Worm (Caenorhabditis elegans) whole organism, L1 larva: ENCODE data around the gene fbxc-25.

Source experiments
- ceh-8 ChIP-seq: fragments of 200-800 bp; sonication (Bioruptor generic); optimal IDR thresholded peaks from 2 replicates; lab custom pipeline; 2018; ENCODE audit warnings: mild to moderate bottlenecking, missing genetic modification characterization, moderate library complexity, missing compliant biosample characterization
- ceh-90 ChIP-seq: sonication (generic microtip); optimal IDR thresholded peaks from 2 replicates; lab custom pipeline; 2016; ENCODE audit warnings: missing genetic modification characterization, missing compliant biosample characterization
- fkh-4 ChIP-seq: sonication (generic microtip); optimal IDR thresholded peaks from 2 replicates; lab custom pipeline; 2016; ENCODE audit warnings: missing compliant biosample characterization, missing genetic modification characterization, borderline replicate concordance
- lin-13 ChIP-seq: fragments of 150-350 bp; optimal IDR thresholded peaks from 2 replicates; lab custom pipeline; 2014; ENCODE audit warnings: missing biosample characterization, missing genetic modification reagents, missing genetic modification characterization
- mdl-1 ChIP-seq, 2 experiments: fragments of 150-350 bp; optimal IDR thresholded peaks; 2 replicates each; lab custom pipeline; 2014 to 2017; ENCODE audit warnings: missing biosample characterization in 2 of 2, missing genetic modification characterization in 2 of 2, inconsistent platforms in 1 of 2
- mep-1 ChIP-seq: fragments of 150-350 bp; optimal IDR thresholded peaks from 2 replicates; lab custom pipeline; 2014; ENCODE audit warnings: missing biosample characterization, missing genetic modification characterization
- nhr-11 ChIP-seq: fragments of 150-350 bp; optimal IDR thresholded peaks from 2 replicates; lab custom pipeline; 2014; ENCODE audit warnings: missing biosample characterization, missing genetic modification characterization
- nhr-20 ChIP-seq: sonication (generic microtip); optimal IDR thresholded peaks from 2 replicates; lab custom pipeline; 2016; ENCODE audit warnings: mild to moderate bottlenecking, missing genetic modification characterization, missing compliant biosample characterization
- nhr-237 ChIP-seq: fragments of 150-350 bp; optimal IDR thresholded peaks from 2 replicates; lab custom pipeline; 2014; ENCODE audit warnings: missing biosample characterization, missing genetic modification characterization
- nhr-76 ChIP-seq: sonication (generic microtip); optimal IDR thresholded peaks from 2 replicates; lab custom pipeline; 2017; ENCODE audit warnings: missing biosample characterization, missing genetic modification characterization
- skn-1 ChIP-seq: fragments of 150-350 bp; optimal IDR thresholded peaks from 2 replicates; lab custom pipeline; 2014; ENCODE audit warnings: missing biosample characterization, missing genetic modification characterization
- tbx-2 ChIP-seq: sonication (generic microtip); optimal IDR thresholded peaks from 2 replicates; lab custom pipeline; 2016; ENCODE audit warnings: missing genetic modification characterization, missing compliant biosample characterization
- ztf-11 ChIP-seq, 2 experiments: sonication (generic microtip); optimal IDR thresholded peaks; 2 replicates each; lab custom pipeline; 2016 to 2017; ENCODE audit warnings: missing genetic modification characterization in 2 of 2, missing biosample characterization in 1 of 2, missing compliant biosample characterization in 1 of 2

DNA sequence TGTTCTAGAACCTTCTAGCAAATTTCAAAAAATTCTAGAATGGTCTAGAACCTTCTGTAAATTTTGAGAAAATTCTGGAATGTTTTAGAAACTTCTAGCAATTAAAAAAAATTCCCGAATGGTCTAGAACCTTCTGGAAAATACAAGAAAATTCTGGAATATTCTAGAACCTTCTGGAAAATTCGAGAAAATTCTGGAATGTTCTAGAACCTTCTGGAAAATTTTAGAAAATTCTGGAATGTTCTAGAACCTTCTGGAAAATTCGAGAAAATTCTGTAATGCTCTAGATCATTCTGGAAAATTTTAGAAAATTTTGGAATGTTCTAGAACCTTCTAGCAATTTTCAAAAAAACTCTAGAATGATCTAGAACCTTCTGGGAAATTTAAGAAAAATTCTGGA is 34.4 kb upstream of the fbxc-25 start:
- TF ChIP-seq mep-1, result no peak
- TF ChIP-seq ceh-8 (GFP tag; lab: Kevin White, UChicago), result no peak
- TF ChIP-seq fkh-4 (tag; lab: Kevin White, UChicago), result no peak
- no peak for TF ChIP-seq mdl-1 (tag; optimal IDR thresholded peaks at IDR 0.05; lab: Kevin White, UChicago)
- TF ChIP-seq nhr-237, result no peak
- TF ChIP-seq nhr-76 (tag; lab: Kevin White, UChicago), result no peak
- no peak for TF ChIP-seq skn-1 (tag; lab: Kevin White, UChicago)
- no peak for TF ChIP-seq ztf-11 (tag; optimal IDR thresholded peaks at IDR 0.05; lab: Kevin White, UChicago)
- no peak for TF ChIP-seq tbx-2 (tag; lab: Kevin White, UChicago)
- TF ChIP-seq nhr-20, result no peak
- TF ChIP-seq lin-13 (GFP tag; lab: Kevin White, UChicago), result no peak
- no peak for TF ChIP-seq nhr-11 (tag; lab: Kevin White, UChicago)
- no peak for TF ChIP-seq ceh-90 (tag; lab: Kevin White, UChicago)
